Fruit fly (Drosophila melanogaster) whole organism, embryonic: ENCODE data around the gene Cypl.

ENCODE experiments used
- Adf1 ChIP-seq: fragments of 200-800 bp; sonication (Bioruptor generic); IDR thresholded peaks from 2 replicates; pipeline ENCODE4 v1.3.6; 2022; ENCODE audit warnings: missing biosample characterization, missing genetic modification characterization
- Asciz ChIP-seq: fragments of 200-800 bp; sonication (Bioruptor generic); optimal IDR thresholded peaks from 2 replicates; lab custom pipeline; 2017; ENCODE audit warnings: missing biosample characterization, mild to moderate bottlenecking, missing genetic modification characterization, missing genetic modification reagents
- Bgb ChIP-seq: fragments of 200-800 bp; sonication (Bioruptor generic); IDR thresholded peaks from 2 replicates; pipeline ENCODE4 v1.3.6; 2022; ENCODE audit warnings: missing biosample characterization, missing genetic modification characterization; ENCODE audit not compliant: partially characterized antibody
- CG10147 ChIP-seq: fragments of 200-800 bp; sonication (Bioruptor generic); optimal IDR thresholded peaks from 2 replicates; lab custom pipeline; 2019; ENCODE audit warnings: missing biosample characterization, mild to moderate bottlenecking, missing genetic modification characterization, moderate library complexity
- CG13775 ChIP-seq: fragments of 200-800 bp; sonication (Bioruptor generic); optimal IDR thresholded peaks from 3 replicates; lab custom pipeline; 2017; ENCODE audit warnings: missing biosample characterization, mild to moderate bottlenecking, missing genetic modification characterization
- CG1603 ChIP-seq: fragments of 200-800 bp; sonication (Bioruptor generic); optimal IDR thresholded peaks from 2 replicates; lab custom pipeline; 2019; ENCODE audit warnings: missing biosample characterization, mild to moderate bottlenecking, missing genetic modification characterization, moderate library complexity
- CG16779 ChIP-seq: fragments of 200-800 bp; sonication (Bioruptor generic); IDR thresholded peaks from 2 replicates; pipeline ENCODE4 v1.3.6; 2022; ENCODE audit warnings: missing biosample characterization, missing genetic modification characterization
- CG16863 ChIP-seq: fragments of 200-800 bp; sonication (Bioruptor generic); optimal IDR thresholded peaks from 3 replicates; lab custom pipeline; 2016; ENCODE audit warnings: missing biosample characterization, missing genetic modification characterization
- CG17568 ChIP-seq: fragments of 200-800 bp; sonication (Bioruptor generic); optimal IDR thresholded peaks from 2 replicates; lab custom pipeline; 2018; ENCODE audit warnings: missing biosample characterization, mild to moderate bottlenecking, missing genetic modification characterization, moderate library complexity
- CG18011 ChIP-seq: fragments of 200-800 bp; sonication (Bioruptor generic); optimal IDR thresholded peaks from 2 replicates; lab custom pipeline; 2017; ENCODE audit warnings: missing biosample characterization, missing genetic modification characterization, mild to moderate bottlenecking, moderate library complexity, missing genotype
- CG2120 ChIP-seq: fragments of 200-800 bp; sonication (Bioruptor generic); optimal IDR thresholded peaks from 3 replicates; lab custom pipeline; 2016; ENCODE audit warnings: missing biosample characterization, missing genetic modification characterization
- CG30020 ChIP-seq: fragments of 200-800 bp; optimal IDR thresholded peaks from 2 replicates; lab custom pipeline; 2019; ENCODE audit warnings: missing biosample characterization, mild to moderate bottlenecking, missing genetic modification characterization, moderate library complexity
- CG31388 ChIP-seq: fragments of 200-800 bp; sonication (Bioruptor generic); optimal IDR thresholded peaks from 2 replicates; lab custom pipeline; 2016; ENCODE audit warnings: missing biosample characterization, missing genetic modification characterization
- CG3163 ChIP-seq: fragments of 200-800 bp; sonication (Bioruptor generic); optimal IDR thresholded peaks from 3 replicates; lab custom pipeline; 2016; ENCODE audit warnings: missing biosample characterization, missing genetic modification characterization
- CG32772 ChIP-seq: fragments of 200-800 bp; sonication (Bioruptor generic); IDR thresholded peaks from 2 replicates; pipeline ENCODE4 v1.3.6; 2022; ENCODE audit warnings: missing biosample characterization, missing genetic modification characterization
- CG34224 ChIP-seq: fragments of 200-800 bp; sonication (Bioruptor generic); IDR thresholded peaks from 3 replicates; pipeline ENCODE4 v1.3.6; 2022; ENCODE audit warnings: missing biosample characterization, missing genetic modification characterization; ENCODE audit not compliant: partially characterized antibody
- CG5180 ChIP-seq: fragments of 200-800 bp; sonication (Bioruptor generic); optimal IDR thresholded peaks from 3 replicates; lab custom pipeline; 2017; ENCODE audit warnings: missing biosample characterization, missing genetic modification characterization, mild to moderate bottlenecking, moderate library complexity, missing genetic modification reagents
- CG5953 ChIP-seq: fragments of 200-800 bp; sonication (Bioruptor generic); IDR thresholded peaks from 2 replicates; pipeline ENCODE4 v1.3.6; 2022; ENCODE audit warnings: missing biosample characterization, missing genetic modification characterization
- CG6175 ChIP-seq: fragments of 200-800 bp; sonication (Bioruptor generic); IDR thresholded peaks from 3 replicates; pipeline ENCODE4 v1.3.6; 2022; ENCODE audit warnings: missing biosample characterization, missing genetic modification characterization
- CG6765 ChIP-seq: fragments of 200-800 bp; sonication (Bioruptor generic); optimal IDR thresholded peaks from 3 replicates; lab custom pipeline; 2017; ENCODE audit warnings: missing biosample characterization, mild to moderate bottlenecking, missing genetic modification characterization
- CG6791 ChIP-seq: fragments of 200-800 bp; sonication (Bioruptor generic); IDR thresholded peaks from 3 replicates; pipeline ENCODE4 v1.3.6; 2022; ENCODE audit warnings: missing biosample characterization, missing genetic modification characterization; ENCODE audit not compliant: partially characterized antibody
- CG7372 ChIP-seq: fragments of 200-800 bp; sonication (Bioruptor generic); IDR thresholded peaks from 2 replicates; pipeline ENCODE4 v1.3.6; 2022; ENCODE audit warnings: missing biosample characterization, missing genetic modification characterization
- CG7839 ChIP-seq: fragments of 200-800 bp; sonication (Bioruptor generic); optimal IDR thresholded peaks from 3 replicates; lab custom pipeline; 2018; ENCODE audit warnings: missing biosample characterization, mild to moderate bottlenecking, missing genetic modification characterization, moderate library complexity
- CG9932 ChIP-seq: fragments of 200-800 bp; sonication (Bioruptor generic); IDR thresholded peaks from 2 replicates; pipeline ENCODE4 v1.3.6; 2022; ENCODE audit warnings: missing biosample characterization, missing genetic modification characterization
- Eip74EF ChIP-seq, 2 experiments: fragments of 200-800 bp in 1 of 2; fragments of >200 bp in 1 of 2; sonication (Bioruptor generic) in 1 of 2; optimal IDR thresholded peaks; 2 replicates each; lab custom pipeline; 2017 to 2019; ENCODE audit warnings: missing biosample characterization in 2 of 2, missing genetic modification characterization in 2 of 2, mild to moderate bottlenecking in 1 of 2, moderate library complexity in 1 of 2
- Ets65A ChIP-seq: fragments of 200-800 bp; sonication (Bioruptor generic); peaks from one replicate; lab custom pipeline; 2016; ENCODE audit warnings: missing biosample characterization, missing genetic modification characterization
- GATAe ChIP-seq: fragments of 200-800 bp; sonication (Bioruptor generic); conservative IDR thresholded peaks from 2 replicates; pipeline ENCODE4 v1.3.6; 2022; ENCODE audit warnings: missing biosample characterization, missing genetic modification characterization
- HHEX ChIP-seq: fragments of 200-800 bp; sonication (Bioruptor generic); optimal IDR thresholded peaks from 3 replicates; lab custom pipeline; 2017; ENCODE audit warnings: missing biosample characterization, mild to moderate bottlenecking, missing genetic modification characterization, missing genetic modification reagents
- HLH3B ChIP-seq: fragments of 200-800 bp; sonication (Bioruptor generic); IDR thresholded peaks from 2 replicates; pipeline ENCODE4 v1.3.6; 2022; ENCODE audit warnings: missing biosample characterization, missing genetic modification characterization
- Hey ChIP-seq: fragments of 200-800 bp; sonication (Bioruptor generic); optimal IDR thresholded peaks from 3 replicates; lab custom pipeline; 2018; ENCODE audit warnings: missing biosample characterization, mild to moderate bottlenecking, missing genetic modification characterization
- Kr ChIP-seq: fragments of 200-800 bp; sonication (Bioruptor generic); optimal IDR thresholded peaks from 2 replicates; lab custom pipeline; 2017; ENCODE audit warnings: missing biosample characterization, mild to moderate bottlenecking, missing genetic modification characterization
- Myb ChIP-seq: fragments of 200-800 bp; sonication (Bioruptor generic); optimal IDR thresholded peaks from 2 replicates; lab custom pipeline; 2016; ENCODE audit warnings: missing biosample characterization, missing genetic modification characterization
- Ravus ChIP-seq: fragments of 200-800 bp; sonication (Bioruptor generic); IDR thresholded peaks from 2 replicates; pipeline ENCODE4 v1.3.6; 2022; ENCODE audit warnings: missing biosample characterization, missing genetic modification characterization
- Vsx1 ChIP-seq: fragments of 200-800 bp; sonication (Bioruptor generic); optimal IDR thresholded peaks from 2 replicates; lab custom pipeline; 2017; ENCODE audit warnings: missing biosample characterization, mild to moderate bottlenecking, missing genetic modification characterization, missing genetic modification reagents
- YL-1 ChIP-seq: fragments of 200-800 bp; sonication (Bioruptor generic); optimal IDR thresholded peaks from 3 replicates; lab custom pipeline; 2017; ENCODE audit warnings: missing biosample characterization, mild to moderate bottlenecking, missing genetic modification characterization
- bcd ChIP-seq: fragments of 200-800 bp; sonication (Bioruptor generic); optimal IDR thresholded peaks from 2 replicates; lab custom pipeline; 2017; ENCODE audit warnings: missing biosample characterization, mild to moderate bottlenecking, missing genetic modification characterization
- ci ChIP-seq: fragments of 200-800 bp; sonication (Bioruptor generic); IDR thresholded peaks from 3 replicates; pipeline ENCODE4 v1.3.6; 2022; ENCODE audit warnings: missing biosample characterization, missing genetic modification characterization
- emc ChIP-seq: fragments of 200-800 bp; sonication (Bioruptor generic); optimal IDR thresholded peaks from 2 replicates; lab custom pipeline; 2016; ENCODE audit warnings: missing biosample characterization, missing genetic modification characterization
- gce ChIP-seq: fragments of 200-800 bp; sonication (Bioruptor generic); IDR thresholded peaks from 3 replicates; pipeline ENCODE4 v1.3.6; 2022; ENCODE audit warnings: missing biosample characterization, missing genetic modification characterization
- grn ChIP-seq: fragments of 200-800 bp; sonication (Bioruptor generic); optimal IDR thresholded peaks from 3 replicates; lab custom pipeline; 2017; ENCODE audit warnings: missing biosample characterization, missing genetic modification characterization
- kah ChIP-seq: fragments of 200-800 bp; sonication (Bioruptor generic); optimal IDR thresholded peaks from 2 replicates; lab custom pipeline; 2018; ENCODE audit warnings: missing biosample characterization, mild to moderate bottlenecking, missing genetic modification characterization
- klu ChIP-seq: fragments of 200-800 bp; sonication (Bioruptor generic); IDR thresholded peaks from 2 replicates; pipeline ENCODE4 v1.3.6; 2022; ENCODE audit warnings: missing biosample characterization, missing genetic modification characterization
- lab ChIP-seq: fragments of 200-800 bp; sonication (Bioruptor generic); optimal IDR thresholded peaks from 3 replicates; lab custom pipeline; 2017; ENCODE audit warnings: missing biosample characterization, missing genetic modification characterization, mild to moderate bottlenecking, moderate library complexity, missing genetic modification reagents
- lbe ChIP-seq: fragments of 200-800 bp; sonication (Bioruptor generic); optimal IDR thresholded peaks from 2 replicates; lab custom pipeline; 2016; ENCODE audit warnings: missing biosample characterization, mild to moderate bottlenecking, missing genetic modification characterization
- nmo ChIP-seq: fragments of 200-800 bp; sonication (Bioruptor generic); optimal IDR thresholded peaks from 2 replicates; lab custom pipeline; 2018; ENCODE audit warnings: missing biosample characterization, mild to moderate bottlenecking, missing genetic modification characterization, moderate library complexity
- onecut ChIP-seq: fragments of 200-800 bp; sonication (Bioruptor generic); IDR thresholded peaks from 2 replicates; pipeline ENCODE4 v1.3.6; 2022; ENCODE audit warnings: missing biosample characterization, missing genetic modification characterization
- pnt ChIP-seq: fragments of 200-800 bp; sonication (Bioruptor generic); optimal IDR thresholded peaks from 3 replicates; lab custom pipeline; 2016; ENCODE audit warnings: missing biosample characterization, missing genetic modification characterization
- shn ChIP-seq: fragments of 200-800 bp; sonication (Bioruptor generic); optimal IDR thresholded peaks from 3 replicates; lab custom pipeline; 2016; ENCODE audit warnings: missing biosample characterization, missing genetic modification characterization
- usp ChIP-seq: fragments of >200 bp; optimal IDR thresholded peaks from 2 replicates; lab custom pipeline; 2017; ENCODE audit warnings: missing biosample characterization, missing genetic modification characterization

Gene Cypl

dm6 chr3L:505782-506408 lies 36.8 kb downstream of the Cypl start (continued):
- TF ChIP-seq HLH3B (GFP tag; lab: Robert Waterston, UW) = peak; percentile 62
- peak; percentile 81 for TF ChIP-seq shn
- TF ChIP-seq nmo (GFP tag; lab: Kevin White, UChicago) = peak; percentile 71
- peak; percentile 77 for TF ChIP-seq bcd (GFP tag; lab: Kevin White, UChicago)
- TF ChIP-seq CG32772 = peak; percentile 80
- TF ChIP-seq CG5180 (GFP tag; lab: Kevin White, UChicago) = no peak
- TF ChIP-seq Eip74EF (GFP tag; optimal IDR thresholded peaks at IDR 0.05; lab: Kevin White, UChicago) = no peak
- peak; percentile 35; the same call in 1 of the 3 replicates for TF ChIP-seq CG6791 (GFP tag; lab: Robert Waterston, UW)
- TF ChIP-seq Vsx1 (GFP tag; lab: Kevin White, UChicago) = no peak
- TF ChIP-seq Hey (tag; lab: Kevin White, UChicago) = no peak
- TF ChIP-seq CG5953 (GFP tag; lab: Robert Waterston, UW) = peak; percentile 40; the same call in 1 of the 2 replicates
- peak; percentile 84 for TF ChIP-seq CG16863 (GFP tag; lab: Kevin White, UChicago)
- peak; percentile 76 for TF ChIP-seq CG1603 (tag; lab: Kevin White, UChicago)
- TF ChIP-seq Bgb (GFP tag; lab: Robert Waterston, UW) = no peak; the same call in 1 of the 2 replicates
- peak; percentile 7 for TF ChIP-seq CG18011 (GFP tag; lab: Kevin White, UChicago)
- no peak for TF ChIP-seq YL-1 (GFP tag; lab: Kevin White, UChicago)
- peak; percentile 99 for TF ChIP-seq Ets65A (GFP tag; lab: Kevin White, UChicago)
- TF ChIP-seq ci (GFP tag; lab: Robert Waterston, UW) = peak; percentile 91
- no peak for TF ChIP-seq CG10147 (GFP tag; lab: Kevin White, UChicago)
- TF ChIP-seq CG7839 (tag; lab: Kevin White, UChicago) = peak; percentile 71
- TF ChIP-seq GATAe = no peak
- TF ChIP-seq emc (GFP tag; lab: Kevin White, UChicago) = peak; percentile 64
- no peak for TF ChIP-seq CG30020 (tag; lab: Kevin White, UChicago)
- no peak for TF ChIP-seq Adf1
- TF ChIP-seq grn = peak; percentile 18
- no peak for TF ChIP-seq CG34224 (GFP tag; lab: Robert Waterston, UW)
- peak; percentile 44 for TF ChIP-seq CG13775 (GFP tag; lab: Kevin White, UChicago)
- no peak for TF ChIP-seq Kr (GFP tag; lab: Kevin White, UChicago)
- TF ChIP-seq CG17568 = no peak
- TF ChIP-seq lbe = no peak
- peak; percentile 76 for TF ChIP-seq CG2120 (GFP tag; lab: Kevin White, UChicago)
- peak; percentile 25 for TF ChIP-seq kah (GFP tag; lab: Kevin White, UChicago)
- peak; percentile 82 for TF ChIP-seq CG9932 (GFP tag; lab: Robert Waterston, UW)
- peak; percentile 75; the same call in 2 of the 3 replicates for TF ChIP-seq gce
- peak; percentile 88 for TF ChIP-seq pnt (GFP tag; lab: Kevin White, UChicago)
- peak; percentile 74 for TF ChIP-seq lab (GFP tag; lab: Kevin White, UChicago)
- TF ChIP-seq CG6765 (GFP tag; lab: Kevin White, UChicago) = peak; percentile 31
- peak; percentile 8 for TF ChIP-seq Asciz (GFP tag; lab: Kevin White, UChicago)
- TF ChIP-seq usp (GFP tag; lab: Kevin White, UChicago) = no peak
- TF ChIP-seq CG31388 (GFP tag; lab: Kevin White, UChicago) = no peak
- TF ChIP-seq Myb (GFP tag; lab: Kevin White, UChicago) = peak; percentile 74
- peak; percentile 69 for TF ChIP-seq CG16779 (GFP tag; lab: Robert Waterston, UW)
- peak; percentile 11 for TF ChIP-seq HHEX (GFP tag; lab: Kevin White, UChicago)
- peak; percentile 84 for TF ChIP-seq onecut
- TF ChIP-seq CG3163 (GFP tag; lab: Kevin White, UChicago) = peak; percentile 71
- 0 out of 2 replicates have a peak, but pooled peaks have one; percentile 51 for TF ChIP-seq CG7372 (GFP tag; lab: Robert Waterston, UW)
- no peak; the same call in 1 of the 2 replicates for TF ChIP-seq Ravus (GFP tag; lab: Robert Waterston, UW)
- no peak for TF ChIP-seq klu (GFP tag; lab: Robert Waterston, UW)
- peak; percentile 65; the same call in 2 of the 3 replicates for TF ChIP-seq CG6175 (GFP tag; lab: Robert Waterston, UW)
